Worm (Caenorhabditis elegans) whole organism, L1 larva: ENCODE results near the gene nhr-226.

Source experiments
- fkh-10 ChIP-seq: sonication (generic microtip); optimal IDR thresholded peaks from 2 replicates; lab custom pipeline; 2017; ENCODE audit warnings: missing biosample characterization, missing genetic modification reagents, missing genetic modification characterization
- lin-13 ChIP-seq: fragments of 150-350 bp; optimal IDR thresholded peaks from 2 replicates; lab custom pipeline; 2014; ENCODE audit warnings: missing biosample characterization, missing genetic modification reagents, missing genetic modification characterization
- lin-39 ChIP-seq: fragments of 150-350 bp; optimal IDR thresholded peaks from 2 replicates; lab custom pipeline; 2014; ENCODE audit warnings: missing biosample characterization, missing genetic modification reagents, missing genetic modification characterization
- nhr-20 ChIP-seq: sonication (generic microtip); optimal IDR thresholded peaks from 2 replicates; lab custom pipeline; 2016; ENCODE audit warnings: mild to moderate bottlenecking, missing genetic modification characterization, missing compliant biosample characterization
- pqm-1 ChIP-seq: sonication (generic microtip); optimal IDR thresholded peaks from 3 replicates; lab custom pipeline; 2017; ENCODE audit warnings: missing biosample characterization, missing genetic modification characterization

- no peak for TF ChIP-seq lin-39 (tag; lab: Kevin White, UChicago)
- no peak for TF ChIP-seq lin-13
- TF ChIP-seq nhr-20 (tag; lab: Kevin White, UChicago) = peak; percentile 92
- no peak for TF ChIP-seq fkh-10 (GFP tag; lab: Kevin White, UChicago)
- TF ChIP-seq pqm-1 = no peak
Observed at ce11 chrV:2259750-2260149, 34.9 kb upstream of the nhr-226 start, which contains the start of gene nhr-182.
